Worm (Caenorhabditis elegans): ENCODE measurements around the gene clec-70.
"Not testable (repeated sequence)": the region's sequence is repeated elsewhere in the genome, so short reads cannot be mapped to it uniquely, and the experiment has no call there.

clec-70 gene

DNA sequence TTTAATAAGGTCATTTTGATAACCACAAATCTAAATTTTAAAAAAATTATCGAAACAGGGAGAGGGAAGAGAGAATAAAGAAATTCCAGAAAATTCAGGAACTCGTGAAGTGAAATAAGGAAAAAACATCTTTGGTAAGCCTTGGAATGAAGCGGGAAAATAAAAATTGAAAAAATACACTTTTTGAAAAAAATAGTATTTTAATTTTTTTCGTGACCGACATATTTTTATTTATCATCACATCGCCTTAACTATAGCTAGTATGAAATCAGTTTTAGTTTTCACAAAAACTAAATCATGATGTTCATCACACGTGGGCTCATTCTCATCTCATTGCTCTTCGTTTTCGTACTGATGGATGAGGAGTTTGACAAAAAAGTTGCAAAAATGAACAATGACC is 23.4 kb upstream of the clec-70 start, which contains the start of gene F56D6.13 (continued):
- no peak for TF ChIP-seq nhr-42 (GFP tag; IDR thresholded peaks at IDR 0.05)

DNA sequence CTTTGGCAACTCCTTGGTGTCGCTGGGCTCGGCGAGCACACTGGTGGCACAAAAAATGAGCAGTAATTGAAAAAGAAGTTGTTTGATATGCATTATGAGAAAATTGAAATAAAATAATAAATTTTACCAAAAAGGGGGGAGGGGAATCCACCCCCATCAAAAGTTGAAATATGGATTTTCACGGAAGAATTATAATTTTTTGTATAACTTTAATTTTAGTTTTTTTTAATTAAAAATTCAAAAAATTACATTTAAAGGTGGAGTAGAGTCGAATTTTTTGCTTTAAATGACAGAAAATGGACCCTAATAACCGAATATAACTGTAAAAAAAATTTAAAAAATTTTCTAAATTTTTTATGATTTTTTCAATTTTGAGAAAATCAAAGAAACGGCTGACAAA is 20.7 kb upstream of the clec-70 start, which contains the start of gene F56D6.18:
F56D6.18 (minus strand) TSS at position 101 of the 400 bp plus-strand sequence.
- not testable (repeated sequence) for TF ChIP-seq nhr-48, nhr-77, pqm-1 (tag; optimal IDR thresholded peaks at IDR 0.05)

DNA sequence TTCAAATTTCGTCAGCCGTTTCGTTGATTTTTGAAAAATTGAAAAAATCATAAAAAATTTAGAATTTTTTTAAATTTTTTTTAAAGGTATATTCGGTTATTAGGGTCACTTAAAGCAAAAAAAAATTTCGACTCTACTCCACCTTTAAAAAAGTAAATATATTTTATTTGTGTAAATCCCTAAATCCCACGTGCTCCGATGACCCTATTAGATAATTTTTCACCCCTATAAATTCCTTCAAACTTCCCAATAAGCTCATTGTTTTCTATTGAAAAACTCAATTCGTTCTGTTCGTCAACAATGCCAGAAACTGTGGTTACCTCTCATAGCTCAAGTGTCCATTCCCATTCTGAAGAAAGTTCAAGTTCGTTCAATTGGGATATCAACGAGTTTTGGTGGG is 19.9 kb upstream of the clec-70 start, which contains the start of gene F56D6.20:
F56D6.20 (plus strand) TSS at position 301 of the 400 bp plus-strand sequence.
- TF ChIP-seq cey-2 (tag; optimal IDR thresholded peaks at IDR 0.05; ENCODE audit: borderline replicate concordance, insufficient read depth) (no peak), hif-1 (tag; optimal IDR thresholded peaks at IDR 0.05) (no peak), nhr-11 (tag; optimal IDR thresholded peaks at IDR 0.05) (no peak), duxl-1 (tag; optimal IDR thresholded peaks at IDR 0.05; ENCODE audit: poor library complexity) (no peak), lin-1 (GFP tag; IDR thresholded peaks at IDR 0.05) (no peak), daf-8 (GFP tag; IDR thresholded peaks at IDR 0.05) (no peak), ztf-7 (tag; optimal IDR thresholded peaks at IDR 0.05) (no peak), egl-43 (GFP tag; IDR thresholded peaks at IDR 0.05) (no peak), snpc-1.2 (GFP tag; IDR thresholded peaks at IDR 0.05) (no peak), unc-39 (tag; optimal IDR thresholded peaks at IDR 0.05) (no peak), arid-1 (GFP tag; conservative IDR thresholded peaks at IDR 0.05) (no peak)

DNA sequence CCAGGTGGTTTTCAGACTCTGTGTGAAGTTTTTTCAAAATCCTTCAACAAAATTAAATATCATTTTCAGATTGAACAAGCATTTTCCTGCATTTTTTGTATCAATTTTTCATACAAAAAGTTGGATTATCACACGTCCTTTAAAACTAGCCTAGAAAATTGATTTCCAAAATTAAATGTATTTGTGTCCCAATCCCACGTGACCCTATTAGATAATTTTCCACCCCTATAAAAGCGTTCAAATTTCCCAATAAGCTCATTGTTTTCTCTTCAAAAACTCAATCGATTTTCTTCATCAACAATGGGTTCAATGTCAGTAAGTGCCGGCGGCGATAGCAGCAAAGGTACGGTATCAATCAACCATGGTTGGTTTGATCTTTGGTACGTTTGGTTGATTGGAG is 18.0 kb upstream of the clec-70 start, which contains the start of gene F56D6.19:
F56D6.19 (plus strand) TSS at position 301 of the 400 bp plus-strand sequence.
- TF ChIP-seq ceh-44 (GFP tag; IDR thresholded peaks at IDR 0.05) = no peak
- TF ChIP-seq unc-62 (GFP tag; optimal IDR thresholded peaks at IDR 0.05 in 1 of 2) = no peak
- no peak for TF ChIP-seq unc-62 (tag; optimal IDR thresholded peaks at IDR 0.05)
- no peak for TF ChIP-seq nhr-25 (tag; optimal IDR thresholded peaks at IDR 0.05; ENCODE audit: borderline replicate concordance, insufficient read depth)

DNA sequence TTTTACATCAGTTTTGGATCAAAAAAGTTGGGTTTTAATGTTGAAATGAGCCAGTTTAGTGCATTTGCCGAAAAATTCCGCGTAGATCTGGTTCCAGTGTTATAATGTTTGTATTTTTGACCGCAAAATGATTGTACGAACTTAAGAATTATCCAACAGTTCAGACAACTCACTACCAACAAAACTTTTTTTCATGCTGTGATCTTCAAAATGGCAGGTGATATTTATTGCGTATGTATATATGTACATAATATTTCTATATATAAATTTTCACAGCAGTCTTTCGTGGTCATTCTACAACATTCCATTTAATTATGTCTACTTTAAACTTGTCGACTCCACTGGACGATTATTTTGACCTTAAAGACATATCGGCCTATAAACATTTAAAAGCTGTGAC is 17.2 kb upstream of the clec-70 start, which contains the start of gene srz-20:
srz-20 (plus strand) TSS at position 301 of the 400 bp plus-strand sequence.
- TF ChIP-seq ceh-44 (GFP tag; IDR thresholded peaks at IDR 0.05) = no peak
- no peak for TF ChIP-seq R02D3.7 (tag; optimal IDR thresholded peaks at IDR 0.05)

DNA sequence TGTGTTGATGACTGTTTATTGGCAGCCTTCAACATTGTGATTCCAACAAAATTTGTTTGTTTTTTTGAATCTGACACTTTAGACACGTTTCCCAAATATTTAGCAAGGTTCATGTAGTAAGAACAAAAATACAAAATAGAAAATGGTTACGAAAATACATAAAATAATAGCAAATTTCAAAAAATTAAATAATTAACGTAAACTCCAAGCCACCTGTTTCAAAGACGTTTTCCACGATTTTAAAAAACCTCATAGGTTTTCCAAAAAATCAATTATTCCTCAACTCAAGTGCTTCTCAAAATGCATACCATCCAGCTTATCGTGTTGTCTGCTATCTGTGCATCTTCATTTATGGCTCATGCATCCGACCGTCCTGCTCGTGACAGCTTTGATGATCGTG is 15.1 kb upstream of the clec-70 start, which contains the start of gene F56D6.14:
F56D6.14 (plus strand) TSS at position 301 of the 400 bp plus-strand sequence.
- TF ChIP-seq fkh-10 (GFP tag; optimal IDR thresholded peaks at IDR 0.05) = no peak
- TF ChIP-seq unc-62 (GFP tag; optimal IDR thresholded peaks at IDR 0.05 in 1 of 2) = peak in 1 of 2 experiments; percentile 73
- no peak for TF ChIP-seq unc-62 (tag; optimal IDR thresholded peaks at IDR 0.05)

DNA sequence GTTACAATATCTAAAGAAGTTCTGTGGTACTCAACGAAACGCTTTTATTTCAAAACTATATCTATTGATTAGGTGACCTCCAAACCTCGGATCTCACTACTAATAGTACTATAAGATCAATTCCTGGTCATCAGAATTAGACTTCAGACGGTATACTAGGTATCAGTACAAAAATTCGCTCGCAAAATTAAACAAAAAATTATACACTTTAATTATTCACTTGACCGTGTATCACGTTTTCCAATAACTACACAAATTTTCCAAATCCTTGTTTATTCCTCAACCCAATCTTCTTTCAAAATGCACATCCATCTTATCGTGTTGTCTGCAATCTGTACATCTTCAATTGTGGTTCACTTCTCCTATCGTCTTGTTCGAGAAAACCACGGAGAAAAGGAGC is 14.3 kb upstream of the clec-70 start, which contains the start of gene F56D6.23:
F56D6.23 (plus strand) TSS at position 301 of the 400 bp plus-strand sequence.
- TF ChIP-seq nhr-48 (tag; optimal IDR thresholded peaks at IDR 0.05) (no peak), ces-1 (GFP tag; optimal IDR thresholded peaks at IDR 0.05) (no peak), fos-1 (tag; optimal IDR thresholded peaks at IDR 0.05) (no peak), nhr-41 (GFP tag; IDR thresholded peaks at IDR 0.05) (no peak), dve-1 (tag; optimal IDR thresholded peaks at IDR 0.05; ENCODE audit: insufficient read depth) (no peak), snpc-4 (tag; optimal IDR thresholded peaks at IDR 0.05) (no peak), pqm-1 (tag; optimal IDR thresholded peaks at IDR 0.05) (no peak), zfp-2 (tag; optimal IDR thresholded peaks at IDR 0.05) (no peak), daf-19 (GFP tag; conservative IDR thresholded peaks at IDR 0.05) (no peak), gei-8 (GFP tag; optimal IDR thresholded peaks at IDR 0.05) (no peak), mep-1 (tag; optimal IDR thresholded peaks at IDR 0.05) (no peak), lin-38 (GFP tag; IDR thresholded peaks at IDR 0.05) (no peak), lin-1 (GFP tag; IDR thresholded peaks at IDR 0.05) (no peak), unc-62 (GFP tag; optimal IDR thresholded peaks at IDR 0.05 in 1 of 2) (no peak), unc-62 (tag; optimal IDR thresholded peaks at IDR 0.05) (no peak), ceh-20 (GFP tag; IDR thresholded peaks at IDR 0.05) (no peak), egl-43 (GFP tag; IDR thresholded peaks at IDR 0.05) (no peak), ama-1 (optimal IDR thresholded peaks at IDR 0.05) (no peak), F44E2.7 (GFP tag; IDR thresholded peaks at IDR 0.05) (no peak)
